Worm (Caenorhabditis elegans) whole organism, L2 larva: ENCODE measurements around the gene Y53C12A.6.

Experiments used
- ZK546.5 ChIP-seq: sonication (generic microtip); optimal IDR thresholded peaks from 2 replicates; lab custom pipeline; 2017; ENCODE audit warnings: missing biosample characterization, missing genetic modification characterization
- aly-2 ChIP-seq: fragments of 150-350 bp; optimal IDR thresholded peaks from 2 replicates; lab custom pipeline; 2014; ENCODE audit warnings: missing biosample characterization, missing genetic modification characterization
- ceh-82 ChIP-seq: fragments of 150-350 bp; optimal IDR thresholded peaks from 2 replicates; lab custom pipeline; 2014; ENCODE audit warnings: missing biosample characterization, missing genetic modification characterization
- dmd-4 ChIP-seq: sonication (generic microtip); optimal IDR thresholded peaks from 2 replicates; lab custom pipeline; 2017; ENCODE audit warnings: missing biosample characterization, missing genetic modification characterization
- egl-27 ChIP-seq: sonication (generic microtip); optimal IDR thresholded peaks from 3 replicates; lab custom pipeline; 2017; ENCODE audit warnings: missing biosample characterization, missing genetic modification reagents, missing genetic modification characterization
- lin-39 ChIP-seq: fragments of 150-350 bp; optimal IDR thresholded peaks from 2 replicates; lab custom pipeline; 2014; ENCODE audit warnings: missing biosample characterization, missing genetic modification reagents, missing genetic modification characterization
- mdl-1 ChIP-seq, 2 experiments: fragments of 150-350 bp in 1 of 2; sonication (generic microtip) in 1 of 2; optimal IDR thresholded peaks; 2 replicates each; lab custom pipeline; 2017; ENCODE audit warnings: missing biosample characterization in 2 of 2, missing genetic modification characterization in 2 of 2
- nhr-11 ChIP-seq: fragments of 150-350 bp; optimal IDR thresholded peaks from 2 replicates; lab custom pipeline; 2014; ENCODE audit warnings: missing biosample characterization, missing genetic modification characterization
- nhr-21 ChIP-seq: fragments of 150-350 bp; optimal IDR thresholded peaks from 2 replicates; lab custom pipeline; 2014; ENCODE audit warnings: missing biosample characterization, missing genetic modification characterization
- skn-1 ChIP-seq: sonication (generic microtip); optimal IDR thresholded peaks from 2 replicates; lab custom pipeline; 2017; ENCODE audit warnings: missing biosample characterization, missing genetic modification characterization
- snpc-4 ChIP-seq: fragments of 150-350 bp; optimal IDR thresholded peaks from 2 replicates; lab custom pipeline; 2014; ENCODE audit warnings: missing biosample characterization, missing genetic modification characterization
- unc-39 ChIP-seq: fragments of 150-350 bp; optimal IDR thresholded peaks from 2 replicates; lab custom pipeline; 2014; ENCODE audit warnings: missing biosample characterization, missing genetic modification characterization
- zag-1 ChIP-seq: fragments of 150-350 bp; optimal IDR thresholded peaks from 2 replicates; lab custom pipeline; 2014; ENCODE audit warnings: missing biosample characterization, missing genetic modification characterization

- TF ChIP-seq unc-39 (tag; lab: Kevin White, UChicago) (no peak), snpc-4 (tag; lab: Kevin White, UChicago) (no peak), zag-1 (tag; lab: Kevin White, UChicago) (no peak), ZK546.5 (tag; lab: Kevin White, UChicago) (no peak), egl-27 (tag; lab: Kevin White, UChicago) (no peak), nhr-11 (tag; lab: Kevin White, UChicago) (no peak), ceh-82 (tag; lab: Kevin White, UChicago) (no peak), skn-1 (no peak), aly-2 (tag; lab: Kevin White, UChicago) (no peak), mdl-1 (tag; optimal IDR thresholded peaks at IDR 0.05; lab: Kevin White, UChicago) (no peak), lin-39 (tag; lab: Kevin White, UChicago) (no peak), nhr-21 (tag; lab: Kevin White, UChicago) (no peak), dmd-4 (no peak)
Measured at ce11 chrII:9724464-9724863, 6.7 kb upstream of the Y53C12A.6 start, which contains the start of gene cutl-2.
